Fruit fly (Drosophila melanogaster) whole organism, embryonic: ENCODE data around the gene Dus3.
A peak's percentile ranks its signal among the peaks of the same experiment; 100 is the strongest.

Experiments
- Abd-B ChIP-seq: fragments of 200-800 bp; sonication (Bioruptor generic); optimal IDR thresholded peaks from 2 replicates; lab custom pipeline; 2018; ENCODE audit warnings: missing biosample characterization, mild to moderate bottlenecking, missing genetic modification characterization, moderate library complexity
- Aef1 ChIP-seq: fragments of 200-800 bp; sonication (Bioruptor generic); IDR thresholded peaks from 3 replicates; pipeline ENCODE4 v1.3.6; 2022; ENCODE audit warnings: missing biosample characterization, missing genetic modification characterization
- CG10543 ChIP-seq: fragments of 200-800 bp; sonication (Bioruptor generic); optimal IDR thresholded peaks from 3 replicates; lab custom pipeline; 2017; ENCODE audit warnings: missing biosample characterization, mild to moderate bottlenecking, missing genetic modification characterization, moderate library complexity
- CG11723 ChIP-seq: fragments of 200-800 bp; sonication (Bioruptor generic); optimal IDR thresholded peaks from 2 replicates; lab custom pipeline; 2017; ENCODE audit warnings: missing biosample characterization, mild to moderate bottlenecking, missing genetic modification characterization
- CG15514 ChIP-seq: fragments of 200-800 bp; sonication (Bioruptor generic); optimal IDR thresholded peaks from 3 replicates; lab custom pipeline; 2017; ENCODE audit warnings: missing biosample characterization, missing genetic modification characterization, mild to moderate bottlenecking, moderate library complexity, missing genetic modification reagents
- CG17186 ChIP-seq: fragments of 200-800 bp; sonication (Bioruptor generic); optimal IDR thresholded peaks from 3 replicates; lab custom pipeline; 2017; ENCODE audit warnings: missing biosample characterization, missing genetic modification reagents, missing genetic modification characterization
- CG17359 ChIP-seq: fragments of 200-800 bp; sonication (Bioruptor generic); optimal IDR thresholded peaks from 3 replicates; lab custom pipeline; 2018; ENCODE audit warnings: missing biosample characterization, mild to moderate bottlenecking, missing genetic modification characterization, moderate library complexity
- CG17829 ChIP-seq: fragments of 200-800 bp; optimal IDR thresholded peaks from 2 replicates; lab custom pipeline; 2019; ENCODE audit warnings: missing biosample characterization, mild to moderate bottlenecking, missing genetic modification characterization, moderate library complexity
- CG2199 ChIP-seq: fragments of 200-800 bp; sonication (Bioruptor generic); IDR thresholded peaks from 3 replicates; pipeline ENCODE4 v1.3.6; 2022; ENCODE audit warnings: missing biosample characterization, missing genetic modification characterization
- CG31388 ChIP-seq: fragments of 200-800 bp; sonication (Bioruptor generic); optimal IDR thresholded peaks from 2 replicates; lab custom pipeline; 2016; ENCODE audit warnings: missing biosample characterization, missing genetic modification characterization
- CG32772 ChIP-seq: fragments of 200-800 bp; sonication (Bioruptor generic); IDR thresholded peaks from 2 replicates; pipeline ENCODE4 v1.3.6; 2022; ENCODE audit warnings: missing biosample characterization, missing genetic modification characterization
- CG33213 ChIP-seq: fragments of 200-800 bp; sonication (Bioruptor generic); optimal IDR thresholded peaks from 3 replicates; lab custom pipeline; 2016; ENCODE audit warnings: missing biosample characterization, missing genetic modification characterization
- CG34422 ChIP-seq: fragments of 200-800 bp; sonication (Bioruptor generic); IDR thresholded peaks from 3 replicates; pipeline ENCODE4 v1.3.6; 2022; ENCODE audit warnings: missing biosample characterization, missing genetic modification characterization
- CG4282 ChIP-seq: fragments of 200-800 bp; sonication (Bioruptor generic); optimal IDR thresholded peaks from 2 replicates; lab custom pipeline; 2016; ENCODE audit warnings: missing biosample characterization, missing genetic modification characterization
- CG4820 ChIP-seq: fragments of 200-800 bp; sonication (Bioruptor generic); optimal IDR thresholded peaks from 3 replicates; lab custom pipeline; 2016; ENCODE audit warnings: missing biosample characterization, missing genetic modification characterization
- CG6175 ChIP-seq: fragments of 200-800 bp; sonication (Bioruptor generic); IDR thresholded peaks from 3 replicates; pipeline ENCODE4 v1.3.6; 2022; ENCODE audit warnings: missing biosample characterization, missing genetic modification characterization
- CG7556 ChIP-seq: fragments of 200-800 bp; sonication (Bioruptor generic); optimal IDR thresholded peaks from 2 replicates; lab custom pipeline; 2017; ENCODE audit warnings: missing biosample characterization, mild to moderate bottlenecking, missing genetic modification characterization
- Camta ChIP-seq: fragments of 200-800 bp; sonication (Bioruptor generic); optimal IDR thresholded peaks from 2 replicates; lab custom pipeline; 2016; ENCODE audit warnings: missing biosample characterization, missing genetic modification characterization
- CrebB ChIP-seq: fragments of 200-800 bp; sonication (Bioruptor generic); optimal IDR thresholded peaks from 3 replicates; lab custom pipeline; 2018; ENCODE audit warnings: missing biosample characterization, mild to moderate bottlenecking, missing genetic modification characterization
- Deaf1 ChIP-seq: fragments of 200-800 bp; optimal IDR thresholded peaks from 3 replicates; lab custom pipeline; 2019; ENCODE audit warnings: missing biosample characterization, mild to moderate bottlenecking, missing genetic modification characterization, moderate library complexity
- Eip74EF ChIP-seq, 2 experiments: fragments of 200-800 bp in 1 of 2; fragments of >200 bp in 1 of 2; sonication (Bioruptor generic) in 1 of 2; optimal IDR thresholded peaks; 2 replicates each; lab custom pipeline; 2017 to 2019; ENCODE audit warnings: missing biosample characterization in 2 of 2, missing genetic modification characterization in 2 of 2, mild to moderate bottlenecking in 1 of 2, moderate library complexity in 1 of 2
- Fer3 ChIP-seq: fragments of 200-800 bp; sonication (Bioruptor generic); optimal IDR thresholded peaks from 2 replicates; lab custom pipeline; 2018; ENCODE audit warnings: missing biosample characterization, mild to moderate bottlenecking, missing genetic modification characterization, moderate library complexity
- Gug ChIP-seq: fragments of 200-800 bp; sonication (Bioruptor generic); IDR thresholded peaks from 4 replicates; pipeline ENCODE4 v1.3.6; 2022; ENCODE audit warnings: missing biosample characterization, missing genetic modification characterization
- HLH3B ChIP-seq: fragments of 200-800 bp; sonication (Bioruptor generic); IDR thresholded peaks from 2 replicates; pipeline ENCODE4 v1.3.6; 2022; ENCODE audit warnings: missing biosample characterization, missing genetic modification characterization
- HmgZ ChIP-seq: fragments of 200-800 bp; sonication (Bioruptor generic); optimal IDR thresholded peaks from 2 replicates; lab custom pipeline; 2018; ENCODE audit warnings: missing biosample characterization, mild to moderate bottlenecking, missing genetic modification characterization
- Hr51 ChIP-seq, 2 experiments: fragments of 200-800 bp; sonication (Bioruptor generic); optimal IDR thresholded peaks; 2 replicates in 1 of 2; 3 replicates in 1 of 2; lab custom pipeline; 2016 to 2018; ENCODE audit warnings: missing biosample characterization in 2 of 2, missing genetic modification characterization in 2 of 2, mild to moderate bottlenecking in 1 of 2, moderate library complexity in 1 of 2
- Lhr ChIP-seq: fragments of 200-800 bp; sonication (Bioruptor generic); optimal IDR thresholded peaks from 3 replicates; lab custom pipeline; 2017; ENCODE audit warnings: mild to moderate bottlenecking, missing biosample characterization, missing genetic modification reagents, missing genetic modification characterization
- NC2β ChIP-seq: fragments of 200-800 bp; sonication (Bioruptor generic); optimal IDR thresholded peaks from 2 replicates; lab custom pipeline; 2016; ENCODE audit warnings: missing biosample characterization, missing genetic modification characterization
- NFAT ChIP-seq: fragments of 200-800 bp; sonication (Bioruptor generic); IDR thresholded peaks from 2 replicates; pipeline ENCODE4 v1.3.6; 2022; ENCODE audit warnings: missing biosample characterization, missing genetic modification characterization
- NfI ChIP-seq: fragments of 200-800 bp; sonication (Bioruptor generic); optimal IDR thresholded peaks from 3 replicates; lab custom pipeline; 2018; ENCODE audit warnings: missing biosample characterization, mild to moderate bottlenecking, missing genetic modification characterization, moderate library complexity
- Stat92E ChIP-seq, 3 experiments: fragments of >200 bp in 2 of 3; fragments of 200-800 bp in 1 of 3; sonication (Bioruptor generic) in 1 of 3; optimal IDR thresholded peaks; 2 replicates each; lab custom pipeline; 2017 to 2019; ENCODE audit warnings: missing biosample characterization in 3 of 3, missing genetic modification characterization in 3 of 3, mild to moderate bottlenecking in 1 of 3, moderate library complexity in 1 of 3
- Usf ChIP-seq: fragments of 200-800 bp; sonication (Bioruptor generic); optimal IDR thresholded peaks from 2 replicates; lab custom pipeline; 2017; ENCODE audit warnings: missing genotype, missing biosample characterization, missing genetic modification characterization
- bsh ChIP-seq, 2 experiments: fragments of 200-800 bp; sonication (Bioruptor generic); optimal IDR thresholded peaks; 2 replicates each; lab custom pipeline; 2017 to 2018; ENCODE audit warnings: mild to moderate bottlenecking in 2 of 2, missing biosample characterization in 2 of 2, missing genetic modification characterization in 2 of 2, moderate library complexity in 1 of 2
- btn ChIP-seq: fragments of 200-800 bp; sonication (Bioruptor generic); optimal IDR thresholded peaks from 2 replicates; lab custom pipeline; 2016; ENCODE audit warnings: missing biosample characterization, missing genetic modification characterization
- cg ChIP-seq: fragments of 200-800 bp; sonication (Bioruptor generic); optimal IDR thresholded peaks from 3 replicates; lab custom pipeline; 2019; ENCODE audit warnings: missing biosample characterization, mild to moderate bottlenecking, missing genetic modification characterization, moderate library complexity
- dan ChIP-seq: fragments of 200-800 bp; sonication (Bioruptor generic); IDR thresholded peaks from 2 replicates; pipeline ENCODE4 v1.3.6; 2022; ENCODE audit warnings: missing biosample characterization, missing genetic modification characterization
- ems ChIP-seq: fragments of 200-800 bp; sonication (Bioruptor generic); optimal IDR thresholded peaks from 3 replicates; lab custom pipeline; 2016; ENCODE audit warnings: missing biosample characterization, missing genetic modification characterization
- fd64A ChIP-seq: fragments of 200-800 bp; sonication (Bioruptor generic); optimal IDR thresholded peaks from 3 replicates; lab custom pipeline; 2018; ENCODE audit warnings: missing biosample characterization, mild to moderate bottlenecking, missing genetic modification characterization
- ind ChIP-seq: fragments of 200-800 bp; sonication (Bioruptor generic); optimal IDR thresholded peaks from 3 replicates; lab custom pipeline; 2016; ENCODE audit warnings: missing biosample characterization, missing genetic modification characterization
- inv ChIP-seq: fragments of 200-800 bp; sonication (Bioruptor generic); IDR thresholded peaks from 2 replicates; pipeline ENCODE4 v1.3.6; 2022; ENCODE audit warnings: missing biosample characterization, missing genetic modification characterization; ENCODE audit not compliant: partially characterized antibody
- kay ChIP-seq: fragments of 200-800 bp; sonication (Bioruptor generic); optimal IDR thresholded peaks from 2 replicates; lab custom pipeline; 2016; ENCODE audit warnings: missing biosample characterization, missing genetic modification characterization
- maf-S ChIP-seq: fragments of 200-800 bp; sonication (Bioruptor generic); optimal IDR thresholded peaks from 2 replicates; lab custom pipeline; 2016; ENCODE audit warnings: missing biosample characterization, missing genetic modification characterization
- nerfin-1 ChIP-seq: fragments of 200-800 bp; sonication (Bioruptor generic); optimal IDR thresholded peaks from 3 replicates; lab custom pipeline; 2019; ENCODE audit warnings: missing biosample characterization, mild to moderate bottlenecking, missing genetic modification characterization, moderate library complexity
- sens ChIP-seq: fragments of 200-800 bp; sonication (Bioruptor generic); peaks from one replicate; lab custom pipeline; 2016; ENCODE audit warnings: missing biosample characterization, missing genetic modification characterization
- sens-2 ChIP-seq: fragments of 200-800 bp; sonication (Bioruptor generic); IDR thresholded peaks from 2 replicates; pipeline ENCODE4 v1.3.6; 2022; ENCODE audit warnings: missing biosample characterization, missing genetic modification characterization
- ttk ChIP-seq: fragments of 200-800 bp; sonication (Bioruptor generic); IDR thresholded peaks from 2 replicates; pipeline ENCODE4 v2.1.2; 2022; ENCODE audit warnings: missing biosample characterization, missing genetic modification characterization
- zen ChIP-seq: fragments of 200-800 bp; sonication (Bioruptor generic); optimal IDR thresholded peaks from 3 replicates; lab custom pipeline; 2018; ENCODE audit warnings: missing biosample characterization, mild to moderate bottlenecking, missing genetic modification characterization, moderate library complexity
- zfh1 ChIP-seq: fragments of 200-800 bp; sonication (Bioruptor generic); IDR thresholded peaks from 3 replicates; pipeline ENCODE4 v1.3.6; 2022; ENCODE audit warnings: missing biosample characterization, missing genetic modification characterization

Dus3 gene

dm6 chr2L:19795320-19796110, 36.8 kb downstream of the Dus3 start (continued):
- peak; percentile 46 for TF ChIP-seq CG17359 (tag; lab: Kevin White, UChicago)
- TF ChIP-seq sens = peak; percentile 87
- TF ChIP-seq CG10543 (GFP tag; lab: Kevin White, UChicago) = no peak
- TF ChIP-seq NC2β (GFP tag; lab: Kevin White, UChicago) = peak; percentile 17
- TF ChIP-seq CG17829 (tag; lab: Kevin White, UChicago) = peak; percentile 64
- TF ChIP-seq btn (GFP tag; lab: Kevin White, UChicago) = no peak
- TF ChIP-seq CG11723 = peak; percentile 24
- TF ChIP-seq Stat92E (GFP tag; optimal IDR thresholded peaks at IDR 0.05; lab: Kevin White, UChicago) = peak in 1 of 3 experiments; percentile 5
- peak; percentile 10; the same call in 1 of the 2 replicates for TF ChIP-seq CG32772
- no peak for TF ChIP-seq sens-2 (GFP tag; lab: Robert Waterston, UW)
- peak; percentile 32 for TF ChIP-seq HmgZ (tag; lab: Kevin White, UChicago)
- TF ChIP-seq ttk = no peak
- TF ChIP-seq cg = no peak
- no peak for TF ChIP-seq dan (GFP tag; lab: Robert Waterston, UW)
- TF ChIP-seq bsh (GFP tag; optimal IDR thresholded peaks at IDR 0.05; lab: Kevin White, UChicago) = peak in 1 of 2 experiments; percentile 32
- TF ChIP-seq nerfin-1 = peak; percentile 13
- peak; percentile 3 for TF ChIP-seq Fer3
- no peak for TF ChIP-seq CG6175
- peak; percentile 60 for TF ChIP-seq zen (tag; lab: Kevin White, UChicago)
- no peak for TF ChIP-seq CG31388 (GFP tag; lab: Kevin White, UChicago)
- TF ChIP-seq NfI (GFP tag; lab: Kevin White, UChicago) = peak; percentile 35
- peak; percentile 39 for TF ChIP-seq Deaf1 (tag; lab: Kevin White, UChicago)
- no peak for TF ChIP-seq Usf (GFP tag; lab: Kevin White, UChicago)
- peak; percentile 84 for TF ChIP-seq Lhr
- peak; percentile 12; the same call in 1 of the 2 replicates for TF ChIP-seq HLH3B (GFP tag; lab: Robert Waterston, UW)
- TF ChIP-seq CrebB (tag; lab: Kevin White, UChicago) = peak; percentile 22
- TF ChIP-seq CG2199 (GFP tag; lab: Robert Waterston, UW) = no peak
- TF ChIP-seq ind = peak; percentile 42
- peak; percentile 66 for TF ChIP-seq CG15514
- peak; percentile 12 to 21 for TF ChIP-seq Hr51 (GFP tag; optimal IDR thresholded peaks at IDR 0.05; lab: Kevin White, UChicago)
- peak; percentile 50 for TF ChIP-seq CG7556
- TF ChIP-seq fd64A = no peak
- peak; percentile 42 for TF ChIP-seq CG4820 (GFP tag; lab: Kevin White, UChicago)
- TF ChIP-seq kay (GFP tag; lab: Kevin White, UChicago) = no peak
- peak; percentile 17 for TF ChIP-seq Camta (GFP tag; lab: Kevin White, UChicago)
- peak; percentile 52 for TF ChIP-seq CG4282 (GFP tag; lab: Kevin White, UChicago)
- peak; percentile 77 for TF ChIP-seq inv (GFP tag; lab: Robert Waterston, UW)
- peak; percentile 11; the same call in 2 of the 3 replicates for TF ChIP-seq zfh1 (GFP tag; lab: Robert Waterston, UW)
- TF ChIP-seq CG17186 (GFP tag; lab: Kevin White, UChicago) = peak; percentile 53
- TF ChIP-seq Gug (GFP tag; lab: Robert Waterston, UW) = peak; percentile 49; the same call in 2 of the 4 replicates
- TF ChIP-seq Aef1 (GFP tag; lab: Robert Waterston, UW) = peak; percentile 21; the same call in 1 of the 3 replicates
- TF ChIP-seq Eip74EF (GFP tag; optimal IDR thresholded peaks at IDR 0.05; lab: Kevin White, UChicago) = no peak
- TF ChIP-seq NFAT = peak; percentile 66
- TF ChIP-seq CG34422 (GFP tag; lab: Robert Waterston, UW) = 0 out of 3 replicates have a peak, but pooled peaks have one; percentile 55
- peak; percentile 74 for TF ChIP-seq CG33213 (GFP tag; lab: Kevin White, UChicago)
- peak; percentile 40 for TF ChIP-seq Abd-B (GFP tag; lab: Kevin White, UChicago)
- TF ChIP-seq maf-S (GFP tag; lab: Kevin White, UChicago) = peak; percentile 36
- TF ChIP-seq ems (GFP tag; lab: Kevin White, UChicago) = peak; percentile 27
